Worm (Caenorhabditis elegans) whole organism, early embryonic: ENCODE data around the gene F35H10.5.
A peak's percentile ranks its signal among the peaks of the same experiment; 100 is the strongest.

Experiments
- B0310.2 ChIP-seq: sonication (generic microtip); optimal IDR thresholded peaks from 2 replicates; lab custom pipeline; 2016; ENCODE audit warnings: mild to moderate bottlenecking, missing genetic modification characterization, missing compliant biosample characterization
- F13C5.2 ChIP-seq: sonication (generic microtip); optimal IDR thresholded peaks from 2 replicates; lab custom pipeline; 2017; ENCODE audit warnings: mild to moderate bottlenecking, missing genetic modification characterization, inconsistent platforms, missing compliant biosample characterization
- aly-1 ChIP-seq: sonication (generic microtip); optimal IDR thresholded peaks from 2 replicates; lab custom pipeline; 2016; ENCODE audit warnings: missing genetic modification characterization, missing compliant biosample characterization
- ama-1 ChIP-seq: fragments of 150-350 bp; optimal IDR thresholded peaks from 2 replicates; lab custom pipeline; 2014
- ceh-13 ChIP-seq: fragments of 200-800 bp; sonication (Bioruptor generic); optimal IDR thresholded peaks from 2 replicates; lab custom pipeline; 2018; ENCODE audit warnings: mild to moderate bottlenecking, missing genetic modification characterization, missing compliant biosample characterization
- ceh-36 ChIP-seq: sonication (generic microtip); optimal IDR thresholded peaks from 2 replicates; lab custom pipeline; 2016; ENCODE audit warnings: missing genetic modification characterization, inconsistent platforms, missing compliant biosample characterization
- ets-7 ChIP-seq: sonication (generic microtip); optimal IDR thresholded peaks from 2 replicates; lab custom pipeline; 2016; ENCODE audit warnings: missing genotype, missing genetic modification characterization, missing compliant biosample characterization
- flt-1 ChIP-seq: fragments of 200-800 bp; sonication (Bioruptor generic); IDR thresholded peaks from 2 replicates; pipeline ENCODE4 v1.3.6; 2022; ENCODE audit warnings: missing genetic modification characterization, missing compliant biosample characterization
- hmbx-1 ChIP-seq: sonication (generic microtip); optimal IDR thresholded peaks from 2 replicates; lab custom pipeline; 2016; ENCODE audit warnings: mild to moderate bottlenecking, missing genetic modification characterization, missing compliant biosample characterization
- hmg-4 ChIP-seq: fragments of 200-800 bp; sonication (Bioruptor generic); optimal IDR thresholded peaks from 2 replicates; lab custom pipeline; 2018; ENCODE audit warnings: mild to moderate bottlenecking, missing genetic modification characterization, missing compliant biosample characterization
- hnd-1 ChIP-seq: sonication (generic microtip); optimal IDR thresholded peaks from 2 replicates; lab custom pipeline; 2016; ENCODE audit warnings: missing genetic modification characterization, missing compliant biosample characterization
- pes-1 ChIP-seq: fragments of 200-800 bp; sonication (Bioruptor generic); IDR thresholded peaks from 2 replicates; pipeline ENCODE4 v1.3.6; 2022; ENCODE audit warnings: missing genetic modification reagents, missing genetic modification characterization, missing compliant biosample characterization
- scrt-1 ChIP-seq: fragments of 200-800 bp; sonication (Bioruptor generic); IDR thresholded peaks from 2 replicates; pipeline ENCODE4 v1.3.6; 2022; ENCODE audit warnings: missing genetic modification characterization, missing compliant biosample characterization
- sea-1 ChIP-seq: fragments of 200-800 bp; sonication (Bioruptor generic); conservative IDR thresholded peaks from 2 replicates; pipeline ENCODE4 v1.3.6; 2022; ENCODE audit warnings: missing genetic modification characterization, missing compliant biosample characterization
- tbx-11 ChIP-seq: fragments of 200-800 bp; sonication (Bioruptor generic); IDR thresholded peaks from 2 replicates; pipeline ENCODE4 v1.3.6; 2022; ENCODE audit warnings: missing genetic modification characterization, missing compliant biosample characterization
- tbx-37 ChIP-seq: fragments of 200-800 bp; sonication (Bioruptor generic); conservative IDR thresholded peaks from 2 replicates; pipeline ENCODE4 v1.3.6; 2022; ENCODE audit warnings: missing genetic modification reagents, missing genetic modification characterization, missing compliant biosample characterization
- tra-4 ChIP-seq: sonication (generic microtip); optimal IDR thresholded peaks from 2 replicates; lab custom pipeline; 2017; ENCODE audit warnings: missing genetic modification characterization, missing compliant biosample characterization

The F35H10.5 gene

ce11 chrIV:8325667-8326066 lies 25.1 kb downstream of the F35H10.5 start, which contains the start of gene F35H10.3:
F35H10.3 (plus strand) TSS chrIV:8325967.
- TF ChIP-seq tbx-37 (no peak), F13C5.2 (tag; lab: Kevin White, UChicago) (no peak), hmg-4 (GFP tag; lab: Kevin White, UChicago) (no peak), B0310.2 (tag; lab: Kevin White, UChicago) (no peak), hmbx-1 (tag; lab: Kevin White, UChicago) (no peak), tra-4 (tag; lab: Kevin White, UChicago) (no peak), flt-1 (no peak), tbx-11 (GFP tag; lab: Robert Waterston, UW) (no peak), ceh-13 (GFP tag; lab: Kevin White, UChicago) (no peak), sea-1 (GFP tag; lab: Robert Waterston, UW) (no peak), ama-1 (no peak), aly-1 (tag; lab: Kevin White, UChicago) (no peak), pes-1 (GFP tag; lab: Robert Waterston, UW) (no peak), ets-7 (tag; lab: Kevin White, UChicago) (no peak), scrt-1 (GFP tag; lab: Robert Waterston, UW) (no peak)

ce11 chrIV:8328913-8329312 lies 28.3 kb downstream of the F35H10.5 start, which contains the start of gene F35H10.2:
F35H10.2 (plus strand) TSS chrIV:8329213.
- no peak for TF ChIP-seq tbx-37
- TF ChIP-seq F13C5.2 (tag; lab: Kevin White, UChicago): no peak
- no peak for TF ChIP-seq ets-7 (tag; lab: Kevin White, UChicago)
- TF ChIP-seq tbx-11 (GFP tag; lab: Robert Waterston, UW): no peak
- no peak for TF ChIP-seq hmbx-1 (tag; lab: Kevin White, UChicago)
- no peak for TF ChIP-seq ceh-13 (GFP tag; lab: Kevin White, UChicago)
- no peak for TF ChIP-seq ama-1

- TF ChIP-seq scrt-1 (GFP tag; lab: Robert Waterston, UW) (no peak), tbx-11 (GFP tag; lab: Robert Waterston, UW) (no peak), pes-1 (GFP tag; lab: Robert Waterston, UW) (no peak), F13C5.2 (tag; lab: Kevin White, UChicago) (no peak), tbx-37 (no peak), hmg-4 (GFP tag; lab: Kevin White, UChicago) (no peak), ets-7 (tag; lab: Kevin White, UChicago) (no peak)
Observed at ce11 chrIV:8332526-8332925, 32.0 kb downstream of the F35H10.5 start, which contains the start of gene lys-10. lys-10 (plus strand) TSS chrIV:8332826.

ce11 chrIV:8333034-8333433 lies 32.5 kb downstream of the F35H10.5 start:
- TF ChIP-seq flt-1 (0 out of 2 replicates have a peak, but pooled peaks have one; percentile 2), hmbx-1 (tag; lab: Kevin White, UChicago) (no peak)

ce11 chrIV:8333554-8333953 lies 33.0 kb downstream of the F35H10.5 start:
- TF ChIP-seq B0310.2 (tag; lab: Kevin White, UChicago): no peak
- no peak for TF ChIP-seq F13C5.2 (tag; lab: Kevin White, UChicago)
- TF ChIP-seq ama-1: peak; percentile 97
- TF ChIP-seq tbx-11 (GFP tag; lab: Robert Waterston, UW): no peak
- peak; percentile 47 for TF ChIP-seq aly-1 (tag; lab: Kevin White, UChicago)

ce11 chrIV:8333954-8333987 lies 33.2 kb downstream of the F35H10.5 start, which contains the start of gene his-31:
his-31 (minus strand) TSS chrIV:8333983.
- TF ChIP-seq ets-7 (tag; lab: Kevin White, UChicago) (no peak), tbx-11 (GFP tag; lab: Robert Waterston, UW) (no peak), ceh-13 (GFP tag; lab: Kevin White, UChicago) (no peak), ceh-36 (tag; lab: Kevin White, UChicago) (no peak), hmg-4 (GFP tag; lab: Kevin White, UChicago) (no peak), flt-1 (no peak), F13C5.2 (tag; lab: Kevin White, UChicago) (no peak)

ce11 chrIV:8333988-8334863 lies 33.7 kb downstream of the F35H10.5 start, which contains the start of gene his-32:
his-32 (plus strand) TSS chrIV:8334305.
- TF ChIP-seq tbx-11 (GFP tag; lab: Robert Waterston, UW) (no peak), scrt-1 (GFP tag; lab: Robert Waterston, UW) (peak; percentile 78; the same call in 1 of the 2 replicates), hmbx-1 (tag; lab: Kevin White, UChicago) (peak; percentile 60), ceh-13 (GFP tag; lab: Kevin White, UChicago) (no peak), pes-1 (GFP tag; lab: Robert Waterston, UW) (peak; percentile 76), sea-1 (GFP tag; lab: Robert Waterston, UW) (peak; percentile 67; the same call in 1 of the 2 replicates), ets-7 (tag; lab: Kevin White, UChicago) (no peak), ceh-36 (tag; lab: Kevin White, UChicago) (peak; percentile 69), ama-1 (peak; percentile 99), F13C5.2 (tag; lab: Kevin White, UChicago) (peak; percentile 18), hmg-4 (GFP tag; lab: Kevin White, UChicago) (peak; percentile 41), flt-1 (peak; percentile 65; the same call in 1 of the 2 replicates), hnd-1 (tag; lab: Kevin White, UChicago) (no peak), aly-1 (tag; lab: Kevin White, UChicago) (peak; percentile 100), B0310.2 (tag; lab: Kevin White, UChicago) (peak; percentile 88), tra-4 (tag; lab: Kevin White, UChicago) (peak; percentile 25), tbx-37 (no peak)

- no peak for TF ChIP-seq aly-1 (tag; lab: Kevin White, UChicago)
- no peak for TF ChIP-seq hmg-4 (GFP tag; lab: Kevin White, UChicago)
- no peak for TF ChIP-seq ama-1
- TF ChIP-seq sea-1 (GFP tag; lab: Robert Waterston, UW): no peak
- no peak for TF ChIP-seq ceh-36 (tag; lab: Kevin White, UChicago)
- no peak for TF ChIP-seq ceh-13 (GFP tag; lab: Kevin White, UChicago)
- no peak for TF ChIP-seq tbx-37
- TF ChIP-seq F13C5.2 (tag; lab: Kevin White, UChicago): no peak
- TF ChIP-seq scrt-1 (GFP tag; lab: Robert Waterston, UW): no peak
- TF ChIP-seq B0310.2 (tag; lab: Kevin White, UChicago): no peak
- no peak for TF ChIP-seq ets-7 (tag; lab: Kevin White, UChicago)
- TF ChIP-seq hnd-1 (tag; lab: Kevin White, UChicago): no peak
- TF ChIP-seq hmbx-1 (tag; lab: Kevin White, UChicago): no peak
- no peak for TF ChIP-seq flt-1
- no peak for TF ChIP-seq tbx-11 (GFP tag; lab: Robert Waterston, UW)
- TF ChIP-seq tra-4 (tag; lab: Kevin White, UChicago): no peak
- TF ChIP-seq pes-1 (GFP tag; lab: Robert Waterston, UW): no peak
Observed at ce11 chrIV:8339636-8340035, 39.1 kb downstream of the F35H10.5 start, which contains the start of gene lgc-6. lgc-6 (plus strand) TSS chrIV:8339936.
